Fruit fly (Drosophila melanogaster) S2 (cell line): Measurements from ENCODE around the gene Hph.

ENCODE experiments used
- CG8478 ChIP-seq: fragments of >200 bp; optimal IDR thresholded peaks from 2 replicates; lab custom pipeline; 2018
- CTCF ChIP-seq, 2 experiments: fragments of >200 bp; optimal IDR thresholded peaks; 2 replicates each; lab custom pipeline; 2018

- no peak for TF ChIP-seq CTCF (optimal IDR thresholded peaks at IDR 0.05; lab: Kevin White, UChicago)
- no peak for TF ChIP-seq CG8478 (lab: Kevin White, UChicago)
Measured at dm6 chr3R:5261262-5261661, 4.4 kb downstream of the Hph start.
